Fruit fly (Drosophila melanogaster): Measurements from ENCODE around the gene CG5172.

dm6 chrX:17262049-17262448 lies 40.8 kb downstream of the CG5172 start:
- no peak for TF ChIP-seq CTCF (optimal IDR thresholded peaks at IDR 0.05)
- no peak for TF ChIP-seq CG8478 (optimal IDR thresholded peaks at IDR 0.05)

Data from S2 (cell line).